Worm (Caenorhabditis elegans): ENCODE measurements around the gene gpn-1.

Gene gpn-1

DNA sequence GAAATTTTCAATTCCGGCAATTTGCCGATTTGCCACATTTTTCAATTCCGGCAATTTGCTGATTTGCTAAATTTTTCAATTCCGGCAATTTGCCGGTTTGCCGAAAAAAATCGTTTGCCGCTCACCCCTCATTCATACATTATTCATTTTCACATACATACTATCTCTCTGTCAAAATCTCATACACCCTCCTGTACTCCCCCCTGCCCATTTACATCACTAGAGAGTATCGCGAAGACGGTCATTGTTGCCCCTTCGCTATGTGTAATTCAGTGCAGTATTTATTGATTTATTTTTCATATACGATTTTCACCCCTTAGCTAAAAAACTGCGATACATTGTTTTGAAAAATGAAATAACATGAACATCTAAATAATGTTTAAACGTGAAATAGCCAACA lies 54.9 kb downstream of the gpn-1 start (continued):
- TF ChIP-seq fos-1 (tag; optimal IDR thresholded peaks at IDR 0.05), result no peak
- TF ChIP-seq ceh-20 (GFP tag; IDR thresholded peaks at IDR 0.05), result peak; percentile 54; the same call in 1 of the 2 replicates
- peak; percentile 94 for TF ChIP-seq F10B5.3 (tag; optimal IDR thresholded peaks at IDR 0.05)
- peak in 1 of 2 experiments; percentile 46 for TF ChIP-seq hif-1 (tag; optimal IDR thresholded peaks at IDR 0.05)
- peak; percentile 18 for TF ChIP-seq ceh-32 (tag; optimal IDR thresholded peaks at IDR 0.05; ENCODE audit: poor library complexity)
- TF ChIP-seq lin-39 (tag; optimal IDR thresholded peaks at IDR 0.05), result no peak
- no peak for TF ChIP-seq egl-27 (tag; optimal IDR thresholded peaks at IDR 0.05)
- TF ChIP-seq mes-2 (tag; optimal IDR thresholded peaks at IDR 0.05; ENCODE audit: poor library complexity, severe bottlenecking), result peak; percentile 93
- no peak for TF ChIP-seq zag-1 (tag; optimal IDR thresholded peaks at IDR 0.05)
- TF ChIP-seq lin-29 (GFP tag; IDR thresholded peaks at IDR 0.05), result peak; percentile 66; the same call in 1 of the 2 replicates
- no peak for TF ChIP-seq Y105C5A.15 (GFP tag; IDR thresholded peaks at IDR 0.05)
- TF ChIP-seq nhr-77 (tag; optimal IDR thresholded peaks at IDR 0.05), result peak; percentile 91
- TF ChIP-seq zip-2 (tag; optimal IDR thresholded peaks at IDR 0.05), result peak; percentile 85
- TF ChIP-seq T26A8.4 (GFP tag; IDR thresholded peaks at IDR 0.05), result peak; percentile 89
- no peak for TF ChIP-seq skn-1 (tag; optimal IDR thresholded peaks at IDR 0.05)
- TF ChIP-seq tra-1 (GFP tag; IDR thresholded peaks at IDR 0.05), result no peak
- no peak for TF ChIP-seq nhr-237 (tag; optimal IDR thresholded peaks at IDR 0.05)
- TF ChIP-seq mep-1 (tag; optimal IDR thresholded peaks at IDR 0.05), result peak; percentile 87
- TF ChIP-seq mdt-29 (GFP tag; IDR thresholded peaks at IDR 0.05), result no peak
- no peak for TF ChIP-seq snpc-4 (tag; optimal IDR thresholded peaks at IDR 0.05)
- TF ChIP-seq nhr-102 (tag; optimal IDR thresholded peaks at IDR 0.05), result peak; percentile 93
- peak; percentile 43 for TF ChIP-seq mxl-3 (GFP tag; optimal IDR thresholded peaks at IDR 0.05)
- TF ChIP-seq spr-3 (GFP tag; optimal IDR thresholded peaks at IDR 0.05), result peak; percentile 13
- TF ChIP-seq ctbp-1 (GFP tag; IDR thresholded peaks at IDR 0.05), result 0 out of 2 replicates have a peak, but pooled peaks have one; percentile 13
- peak; percentile 6 for TF ChIP-seq ces-1 (GFP tag; optimal IDR thresholded peaks at IDR 0.05)
- TF ChIP-seq fkh-10 (GFP tag; optimal IDR thresholded peaks at IDR 0.05), result no peak
- no peak; the same call in 1 of the 2 replicates for TF ChIP-seq lin-38 (GFP tag; IDR thresholded peaks at IDR 0.05)
- no peak for TF ChIP-seq ceh-62 (tag; optimal IDR thresholded peaks at IDR 0.05)
- no peak for TF ChIP-seq F26F4.8 (GFP tag; conservative IDR thresholded peaks at IDR 0.05)
- TF ChIP-seq pha-4 (GFP tag; IDR thresholded peaks at IDR 0.05), result no peak; the same call in 1 of the 2 replicates
- no peak for TF ChIP-seq pha-4 (tag; optimal IDR thresholded peaks at IDR 0.05)
- no peak for TF ChIP-seq Y75B8A.6 (GFP tag; IDR thresholded peaks at IDR 0.05)
- no peak for TF ChIP-seq daf-19 (GFP tag; conservative IDR thresholded peaks at IDR 0.05)
- TF ChIP-seq rbr-2 (tag; optimal IDR thresholded peaks at IDR 0.05), result peak; percentile 85
- TF ChIP-seq ZK546.5 (tag; optimal IDR thresholded peaks at IDR 0.05), result no peak
- TF ChIP-seq zfp-3 (GFP tag; conservative IDR thresholded peaks at IDR 0.05), result no peak
- TF ChIP-seq mxl-2 (GFP tag; conservative IDR thresholded peaks at IDR 0.05), result no peak
- TF ChIP-seq nhr-111 (GFP tag; optimal IDR thresholded peaks at IDR 0.05), result no peak
- TF ChIP-seq zip-11 (GFP tag; IDR thresholded peaks at IDR 0.05), result no peak
- TF ChIP-seq Y5F2A.4 (GFP tag; optimal IDR thresholded peaks at IDR 0.05), result no peak
- TF ChIP-seq pqm-1 (tag; optimal IDR thresholded peaks at IDR 0.05), result peak; percentile 58
- TF ChIP-seq lin-15B (tag; optimal IDR thresholded peaks at IDR 0.05), result no peak
- TF ChIP-seq hlh-11 (tag; optimal IDR thresholded peaks at IDR 0.05), result peak; percentile 71
- TF ChIP-seq madf-5 (GFP tag; IDR thresholded peaks at IDR 0.05), result peak in 1 of 2 experiments; percentile 47; a peak in 1 of 4 replicates
- peak; percentile 68 for TF ChIP-seq spr-1 (tag; optimal IDR thresholded peaks at IDR 0.05)
- TF ChIP-seq ZK337.2 (GFP tag; IDR thresholded peaks at IDR 0.05), result no peak
- TF ChIP-seq ztf-7 (tag; optimal IDR thresholded peaks at IDR 0.05), result peak; percentile 81
- no peak for TF ChIP-seq attf-4 (tag; optimal IDR thresholded peaks at IDR 0.05)
- TF ChIP-seq D1046.2 (GFP tag; IDR thresholded peaks at IDR 0.05), result no peak
- peak; percentile 69 for TF ChIP-seq lin-13 (GFP tag; optimal IDR thresholded peaks at IDR 0.05)
- TF ChIP-seq unc-62 (GFP tag; optimal IDR thresholded peaks at IDR 0.05 in 1 of 2), result peak in 1 of 2 experiments; percentile 27
- TF ChIP-seq unc-62 (tag; optimal IDR thresholded peaks at IDR 0.05), result no peak
- no peak for TF ChIP-seq set-16 (GFP tag; IDR thresholded peaks at IDR 0.05)

All from whole organism, L4 larva.